Worm (Caenorhabditis elegans): ENCODE measurements around the gene F28A12.3.

Gene F28A12.3

ce11 chrV:8629029-8629428 lies 12.1 kb downstream of the F28A12.3 start, which contains the start of gene F41E6.12:
TSS of gene F41E6.12 (minus strand) at chrV:8629129.
- no peak for TF ChIP-seq nfya-1 (tag; optimal IDR thresholded peaks at IDR 0.05; ENCODE audit: insufficient read depth)
- TF ChIP-seq ZK546.5 (tag; optimal IDR thresholded peaks at IDR 0.05), result no peak
- no peak for TF ChIP-seq nhr-76 (tag; optimal IDR thresholded peaks at IDR 0.05)
- no peak for TF ChIP-seq jun-1 (tag; optimal IDR thresholded peaks at IDR 0.05)
- no peak for TF ChIP-seq unc-62 (GFP tag; optimal IDR thresholded peaks at IDR 0.05)
- peak; percentile 20 for TF ChIP-seq nhr-23 (tag; optimal IDR thresholded peaks at IDR 0.05)

ce11 chrV:8627580-8627979 lies 13.6 kb downstream of the F28A12.3 start:
- no peak for TF ChIP-seq sea-2 (GFP tag; optimal IDR thresholded peaks at IDR 0.05)
- TF ChIP-seq zag-1 (tag; optimal IDR thresholded peaks at IDR 0.05), result no peak
- TF ChIP-seq skn-1 (tag; optimal IDR thresholded peaks at IDR 0.05), result no peak
- TF ChIP-seq unc-62 (GFP tag; optimal IDR thresholded peaks at IDR 0.05), result no peak
- no peak for TF ChIP-seq nhr-25 (tag; optimal IDR thresholded peaks at IDR 0.05)
- TF ChIP-seq nhr-12 (tag; optimal IDR thresholded peaks at IDR 0.05), result no peak
- TF ChIP-seq ztf-11 (tag; optimal IDR thresholded peaks at IDR 0.05), result no peak
- no peak for TF ChIP-seq daf-12 (tag; optimal IDR thresholded peaks at IDR 0.05)
- TF ChIP-seq ceh-28 (tag; optimal IDR thresholded peaks at IDR 0.05), result no peak
- TF ChIP-seq jun-1 (tag; optimal IDR thresholded peaks at IDR 0.05), result no peak
- no peak for TF ChIP-seq elt-3 (tag; optimal IDR thresholded peaks at IDR 0.05)
- no peak for TF ChIP-seq egl-5 (tag; optimal IDR thresholded peaks at IDR 0.05)
- TF ChIP-seq mml-1 (tag; optimal IDR thresholded peaks at IDR 0.05), result no peak

- TF ChIP-seq mml-1 (tag; optimal IDR thresholded peaks at IDR 0.05) (no peak), unc-62 (GFP tag; optimal IDR thresholded peaks at IDR 0.05) (peak; percentile 64), snpc-4 (tag; optimal IDR thresholded peaks at IDR 0.05) (no peak), skn-1 (tag; optimal IDR thresholded peaks at IDR 0.05) (no peak), nhr-28 (tag; optimal IDR thresholded peaks at IDR 0.05) (no peak), fos-1 (tag; optimal IDR thresholded peaks at IDR 0.05) (no peak), ceh-28 (tag; optimal IDR thresholded peaks at IDR 0.05) (no peak), elt-3 (tag; optimal IDR thresholded peaks at IDR 0.05) (peak in 1 of 3 experiments; percentile 1), lsy-12 (tag; optimal IDR thresholded peaks at IDR 0.05) (no peak)
Observed at ce11 chrV:8626406-8626805, 14.8 kb downstream of the F28A12.3 start.

DNA sequence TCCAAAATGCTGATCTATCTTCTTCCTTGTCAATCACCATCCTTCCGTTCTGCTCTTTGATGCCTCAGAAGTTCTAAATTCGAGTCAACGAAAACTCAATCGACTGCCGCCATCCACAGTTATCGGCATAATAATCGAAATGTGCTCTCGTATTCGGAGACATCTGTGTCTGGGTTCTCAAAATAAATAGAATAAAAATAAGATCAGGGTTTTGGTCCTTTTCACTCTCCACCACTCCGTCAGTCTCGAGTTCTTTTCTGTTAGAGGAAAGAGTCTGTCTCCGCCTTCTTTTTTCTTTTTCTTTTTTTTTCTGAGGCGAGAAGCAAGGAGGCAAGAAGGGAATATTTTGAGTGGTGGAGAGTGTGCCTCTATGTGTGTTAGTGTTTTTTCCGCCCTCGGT lies 17.4 kb downstream of the F28A12.3 start, which contains the start of gene F41E6.17:
Gene F41E6.17 (plus strand): TSS at position 348 of the 400 bp plus-strand sequence.
- TF ChIP-seq hmg-11 (tag; optimal IDR thresholded peaks at IDR 0.05), result peak; percentile 16
- no peak for TF ChIP-seq mml-1 (tag; optimal IDR thresholded peaks at IDR 0.05)
- TF ChIP-seq fkh-2 (tag; optimal IDR thresholded peaks at IDR 0.05), result no peak
- no peak for TF ChIP-seq skn-1 (tag; optimal IDR thresholded peaks at IDR 0.05)

DNA sequence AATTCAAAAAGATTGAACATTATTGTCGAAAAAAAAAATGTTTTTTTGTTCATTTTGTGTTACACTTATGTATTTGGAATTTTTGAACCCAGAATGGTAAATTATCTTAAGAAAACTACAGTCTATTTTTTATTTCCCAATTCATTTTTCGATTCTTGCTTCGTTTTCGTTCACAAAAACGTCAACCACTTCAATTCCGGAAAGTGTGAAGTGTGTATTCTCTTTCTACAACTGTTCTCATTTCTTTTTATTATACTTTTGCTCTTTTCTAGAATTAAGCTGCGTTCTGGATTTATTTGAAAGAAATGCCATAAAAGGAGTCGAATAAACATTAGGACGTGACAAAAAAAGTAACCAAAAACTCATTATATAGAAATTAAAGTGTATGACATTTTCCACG lies 18.9 kb downstream of the F28A12.3 start, which contains the start of gene F41E6.1:
Gene F41E6.1 (plus strand): TSS at position 301 of the 400 bp plus-strand sequence.
- no peak for TF ChIP-seq elt-1 (tag; optimal IDR thresholded peaks at IDR 0.05)
- TF ChIP-seq nhr-77 (tag; optimal IDR thresholded peaks at IDR 0.05), result no peak
- TF ChIP-seq nhr-76 (tag; optimal IDR thresholded peaks at IDR 0.05), result no peak
- no peak for TF ChIP-seq nhr-237 (tag; optimal IDR thresholded peaks at IDR 0.05)
- no peak for TF ChIP-seq fkh-10 (GFP tag; optimal IDR thresholded peaks at IDR 0.05)
- TF ChIP-seq lin-15B (tag; optimal IDR thresholded peaks at IDR 0.05), result no peak
- TF ChIP-seq pha-4 (tag; optimal IDR thresholded peaks at IDR 0.05), result no peak
- TF ChIP-seq ZK546.5 (tag; optimal IDR thresholded peaks at IDR 0.05), result no peak
- TF ChIP-seq unc-62 (GFP tag; optimal IDR thresholded peaks at IDR 0.05), result no peak
- no peak for TF ChIP-seq egl-27 (tag; optimal IDR thresholded peaks at IDR 0.05)
- TF ChIP-seq lsy-12 (tag; optimal IDR thresholded peaks at IDR 0.05), result no peak

DNA sequence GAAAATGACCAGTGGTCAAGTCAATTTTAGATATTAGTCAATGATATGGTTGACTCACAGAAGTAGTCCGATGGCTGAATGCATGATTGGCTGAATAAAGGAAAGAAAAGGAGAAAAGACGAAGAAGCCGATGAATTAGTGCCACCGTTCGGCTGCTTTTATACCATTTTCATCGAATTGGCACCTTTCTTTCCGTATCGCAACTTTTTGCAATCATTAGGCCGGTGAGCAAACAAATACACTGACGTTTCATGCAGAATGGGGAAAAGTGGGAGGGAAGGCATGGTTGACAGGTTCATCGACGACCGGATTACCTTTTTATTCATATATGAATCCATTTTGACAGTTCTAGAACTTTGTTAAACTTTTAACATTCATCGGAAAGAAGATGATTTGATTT lies 20.0 kb downstream of the F28A12.3 start, which contains the start of gene idpc-2:
Gene idpc-2 (minus strand): TSS at position 101 of the 400 bp plus-strand sequence.
- TF ChIP-seq nhr-67 (tag; optimal IDR thresholded peaks at IDR 0.05) (no peak), nfya-1 (tag; optimal IDR thresholded peaks at IDR 0.05; ENCODE audit: insufficient read depth) (no peak), zag-1 (tag; optimal IDR thresholded peaks at IDR 0.05) (no peak), skn-1 (tag; optimal IDR thresholded peaks at IDR 0.05) (no peak), elt-2 (tag; optimal IDR thresholded peaks at IDR 0.05) (no peak), nhr-25 (tag; optimal IDR thresholded peaks at IDR 0.05) (no peak), lin-39 (tag; optimal IDR thresholded peaks at IDR 0.05) (no peak), egl-5 (tag; optimal IDR thresholded peaks at IDR 0.05) (no peak), ceh-82 (tag; optimal IDR thresholded peaks at IDR 0.05) (no peak), eor-1 (tag; optimal IDR thresholded peaks at IDR 0.05) (no peak)

Measured in whole organism, L3 larva.